Worm (Caenorhabditis elegans) whole organism, L4 larva: ENCODE results near the gene pat-6.

Experiments
- D1046.2 ChIP-seq: fragments of 200-800 bp; sonication (Bioruptor generic); IDR thresholded peaks from 2 replicates; pipeline ENCODE4 v1.3.6; 2022; ENCODE audit warnings: missing genetic modification characterization, missing compliant biosample characterization
- F10B5.3 ChIP-seq: sonication (generic microtip); optimal IDR thresholded peaks from 2 replicates; lab custom pipeline; 2016; ENCODE audit warnings: mild to moderate bottlenecking, missing genetic modification characterization, missing compliant biosample characterization
- F37D6.2 ChIP-seq: sonication (generic microtip); optimal IDR thresholded peaks from 2 replicates; lab custom pipeline; 2016; ENCODE audit warnings: mild to moderate bottlenecking, missing genetic modification characterization, missing compliant biosample characterization
- F49E8.2 ChIP-seq: sonication (generic microtip); optimal IDR thresholded peaks from 2 replicates; lab custom pipeline; 2016; ENCODE audit warnings: missing compliant biosample characterization, mild to moderate bottlenecking, missing genetic modification characterization, borderline replicate concordance
- T26A8.4 ChIP-seq: fragments of 200-800 bp; sonication (Bioruptor generic); IDR thresholded peaks from 2 replicates; pipeline ENCODE4 v1.3.6; 2022; ENCODE audit warnings: missing genetic modification characterization, missing compliant biosample characterization
- Y105C5A.15 ChIP-seq: fragments of 200-800 bp; sonication (Bioruptor generic); IDR thresholded peaks from 2 replicates; pipeline ENCODE4 v1.3.6; 2022; ENCODE audit warnings: missing genetic modification characterization, missing compliant biosample characterization
- Y5F2A.4 ChIP-seq: fragments of 200-800 bp; sonication (Bioruptor generic); optimal IDR thresholded peaks from 2 replicates; lab custom pipeline; 2018; ENCODE audit warnings: mild to moderate bottlenecking, missing genetic modification characterization, missing compliant biosample characterization
- Y75B8A.6 ChIP-seq: fragments of 200-800 bp; sonication (Bioruptor generic); IDR thresholded peaks from 2 replicates; pipeline ENCODE4 v1.3.6; 2022; ENCODE audit warnings: missing genetic modification reagents, missing genetic modification characterization, missing compliant biosample characterization
- ama-1 ChIP-seq: fragments of 150-350 bp; optimal IDR thresholded peaks from 2 replicates; lab custom pipeline; 2014; ENCODE audit warnings: inconsistent platforms, mixed read lengths
- ceh-44 ChIP-seq: fragments of 200-800 bp; sonication (Bioruptor generic); IDR thresholded peaks from 2 replicates; pipeline ENCODE4 v1.3.6; 2022; ENCODE audit warnings: missing genetic modification reagents, missing genetic modification characterization, missing compliant biosample characterization
- cey-2 ChIP-seq: sonication (generic microtip); optimal IDR thresholded peaks from 3 replicates; lab custom pipeline; 2017; ENCODE audit warnings: missing genetic modification characterization, mild to moderate bottlenecking, missing compliant biosample characterization, antibody characterized with exemption, borderline replicate concordance; ENCODE audit not compliant: insufficient read depth
- ctbp-1 ChIP-seq: fragments of 200-800 bp; sonication (Bioruptor generic); IDR thresholded peaks from 2 replicates; pipeline ENCODE4 v1.3.6; 2022; ENCODE audit warnings: missing genetic modification reagents, missing genetic modification characterization, missing compliant biosample characterization
- daf-12 ChIP-seq: fragments of 150-350 bp; optimal IDR thresholded peaks from 2 replicates; lab custom pipeline; 2014; ENCODE audit warnings: missing biosample characterization, missing genetic modification reagents, missing genetic modification characterization
- daf-19 ChIP-seq: fragments of 200-800 bp; sonication (Bioruptor generic); conservative IDR thresholded peaks from 2 replicates; pipeline ENCODE4 v1.3.6; 2022; ENCODE audit warnings: missing genetic modification characterization, missing compliant biosample characterization
- dmd-6 ChIP-seq: fragments of 200-800 bp; sonication (Bioruptor generic); IDR thresholded peaks from 2 replicates; pipeline ENCODE4 v1.3.6; 2022; ENCODE audit warnings: missing genetic modification reagents, missing genetic modification characterization, missing compliant biosample characterization
- dpl-1 ChIP-seq: fragments of 150-350 bp; optimal IDR thresholded peaks from 2 replicates; lab custom pipeline; 2014; ENCODE audit warnings: missing biosample characterization, missing genetic modification reagents, missing genetic modification characterization
- duxl-1 ChIP-seq: sonication (generic microtip); optimal IDR thresholded peaks from 2 replicates; lab custom pipeline; 2016; ENCODE audit warnings: mild to moderate bottlenecking, missing genetic modification characterization, moderate library complexity, missing compliant biosample characterization; ENCODE audit not compliant: poor library complexity
- fos-1 ChIP-seq: fragments of 150-350 bp; optimal IDR thresholded peaks from 2 replicates; lab custom pipeline; 2014; ENCODE audit warnings: missing biosample characterization, missing genetic modification characterization
- hif-1 ChIP-seq, 2 experiments: sonication (generic microtip); optimal IDR thresholded peaks; 2 replicates each; lab custom pipeline; 2016 to 2017; ENCODE audit warnings: missing compliant biosample characterization in 2 of 2, missing genetic modification characterization in 2 of 2, missing genetic modification reagents in 2 of 2, missing genotype in 2 of 2, mild to moderate bottlenecking in 1 of 2
- hlh-11 ChIP-seq: fragments of 200-800 bp; sonication (Bioruptor generic); optimal IDR thresholded peaks from 2 replicates; lab custom pipeline; 2018; ENCODE audit warnings: mild to moderate bottlenecking, missing genetic modification characterization, missing compliant biosample characterization
- jun-1 ChIP-seq: fragments of 150-350 bp; optimal IDR thresholded peaks from 2 replicates; lab custom pipeline; 2014; ENCODE audit warnings: missing biosample characterization, missing genetic modification reagents, missing genetic modification characterization
- lin-13 ChIP-seq: fragments of 150-350 bp; optimal IDR thresholded peaks from 2 replicates; lab custom pipeline; 2014; ENCODE audit warnings: missing biosample characterization, missing genetic modification reagents, missing genetic modification characterization
- lin-29 ChIP-seq: fragments of 200-800 bp; sonication (Bioruptor generic); IDR thresholded peaks from 2 replicates; pipeline ENCODE4 v1.3.6; 2022; ENCODE audit warnings: missing genetic modification reagents, missing genetic modification characterization, missing compliant biosample characterization
- lin-38 ChIP-seq: fragments of 200-800 bp; sonication (Bioruptor generic); IDR thresholded peaks from 2 replicates; pipeline ENCODE4 v1.3.6; 2022; ENCODE audit warnings: missing genetic modification reagents, missing genetic modification characterization, missing compliant biosample characterization
- madf-9 ChIP-seq: fragments of 200-800 bp; sonication (Bioruptor generic); conservative IDR thresholded peaks from 2 replicates; pipeline ENCODE4 v1.3.6; 2022; ENCODE audit warnings: missing genetic modification reagents, missing genetic modification characterization, missing compliant biosample characterization
- mdt-29 ChIP-seq: fragments of 200-800 bp; sonication (Bioruptor generic); IDR thresholded peaks from 2 replicates; pipeline ENCODE4 v1.3.6; 2022; ENCODE audit warnings: missing genetic modification reagents, missing genetic modification characterization, missing compliant biosample characterization
- mxl-2 ChIP-seq: fragments of 200-800 bp; sonication (Bioruptor generic); conservative IDR thresholded peaks from 2 replicates; pipeline ENCODE4 v1.3.6; 2022; ENCODE audit warnings: missing genetic modification reagents, missing genetic modification characterization, missing compliant biosample characterization
- nhr-237 ChIP-seq: sonication (generic microtip); optimal IDR thresholded peaks from 2 replicates; lab custom pipeline; 2017; ENCODE audit warnings: missing biosample characterization, missing genetic modification characterization
- nhr-42 ChIP-seq: fragments of 200-800 bp; sonication (Bioruptor generic); IDR thresholded peaks from 2 replicates; pipeline ENCODE4 v1.3.6; 2022; ENCODE audit warnings: missing genetic modification characterization, missing compliant biosample characterization
- sdz-12 ChIP-seq: fragments of 200-800 bp; sonication (Bioruptor generic); optimal IDR thresholded peaks from 2 replicates; lab custom pipeline; 2018; ENCODE audit warnings: mild to moderate bottlenecking, missing genetic modification characterization, missing compliant biosample characterization
- set-16 ChIP-seq: fragments of 200-800 bp; sonication (Bioruptor generic); IDR thresholded peaks from 2 replicates; pipeline ENCODE4 v1.3.6; 2022; ENCODE audit warnings: missing genetic modification reagents, missing genetic modification characterization, missing compliant biosample characterization
- spr-1 ChIP-seq: sonication (generic microtip); optimal IDR thresholded peaks from 2 replicates; lab custom pipeline; 2016; ENCODE audit warnings: mild to moderate bottlenecking, missing genetic modification characterization, missing compliant biosample characterization
- tag-97 ChIP-seq: fragments of 200-800 bp; sonication (Bioruptor generic); IDR thresholded peaks from 2 replicates; pipeline ENCODE4 v1.3.6; 2022; ENCODE audit warnings: missing genetic modification characterization, missing compliant biosample characterization
- tra-1 ChIP-seq: fragments of 200-800 bp; sonication (Bioruptor generic); IDR thresholded peaks from 2 replicates; pipeline ENCODE4 v1.3.6; 2022; ENCODE audit warnings: missing genetic modification reagents, missing genetic modification characterization, missing compliant biosample characterization
- unc-130 ChIP-seq: sonication (generic microtip); optimal IDR thresholded peaks from 2 replicates; lab custom pipeline; 2016; ENCODE audit warnings: missing genetic modification reagents, missing genetic modification characterization, missing compliant biosample characterization
- unc-39 ChIP-seq: sonication (generic microtip); optimal IDR thresholded peaks from 2 replicates; lab custom pipeline; 2017; ENCODE audit warnings: missing biosample characterization, missing genetic modification characterization
- unc-62 ChIP-seq, 3 experiments: fragments of 150-350 bp in 1 of 3; sonication (generic microtip); optimal IDR thresholded peaks in 2 of 3; peaks in 1 of 3; 1 replicate in 1 of 3; 2 replicates in 2 of 3; lab custom pipeline; 2014 to 2017; ENCODE audit warnings: missing biosample characterization in 3 of 3, missing genetic modification characterization in 3 of 3, missing genetic modification reagents in 3 of 3, missing genotype in 1 of 3
- vab-7 ChIP-seq: fragments of 200-800 bp; sonication (Bioruptor generic); IDR thresholded peaks from 2 replicates; pipeline ENCODE4 v1.3.6; 2022; ENCODE audit warnings: missing genetic modification reagents, missing genetic modification characterization, missing compliant biosample characterization
- zag-1 ChIP-seq: fragments of 150-350 bp; optimal IDR thresholded peaks from 2 replicates; lab custom pipeline; 2014; ENCODE audit warnings: missing biosample characterization, missing genetic modification characterization
- zfp-2 ChIP-seq: sonication (generic microtip); optimal IDR thresholded peaks from 2 replicates; lab custom pipeline; 2016; ENCODE audit warnings: mild to moderate bottlenecking, missing genetic modification characterization, missing compliant biosample characterization
- zip-2 ChIP-seq: fragments of 150-350 bp; optimal IDR thresholded peaks from 2 replicates; lab custom pipeline; 2014; ENCODE audit warnings: missing biosample characterization, missing genetic modification characterization
- ztf-11 ChIP-seq: fragments of 150-350 bp; optimal IDR thresholded peaks from 2 replicates; lab custom pipeline; 2014; ENCODE audit warnings: missing biosample characterization, missing genetic modification characterization

The pat-6 gene

ce11 chrIV:237350-237749, 26.7 kb downstream of the pat-6 start, which contains the start of gene ints-13:
Gene ints-13 (minus strand): TSS chrIV:237450.
- peak; percentile 11; the same call in 1 of the 2 replicates for TF ChIP-seq lin-38 (GFP tag; lab: Robert Waterston, UW)
- no peak for TF ChIP-seq T26A8.4 (GFP tag; lab: Robert Waterston, UW)

DNA sequence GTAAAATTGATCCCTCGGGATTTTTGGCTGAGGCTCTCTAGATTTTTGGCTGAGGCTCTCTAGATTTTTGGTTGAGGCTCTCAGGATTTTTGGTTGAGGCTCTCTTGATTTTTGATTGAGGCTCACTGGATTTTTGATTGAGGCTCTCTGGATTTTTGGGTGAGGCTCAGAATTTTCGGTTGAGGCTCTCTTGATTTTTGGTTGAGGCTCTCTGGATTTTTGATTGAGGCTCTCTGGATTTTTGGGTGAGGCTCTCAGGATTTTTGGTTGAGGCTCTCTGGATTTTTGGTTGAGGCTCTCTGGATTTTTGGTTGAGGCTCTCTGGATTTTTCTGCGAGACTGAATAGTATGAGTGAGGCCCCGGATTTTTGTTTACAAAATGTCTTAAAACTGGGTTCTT, 27.9 kb downstream of the pat-6 start:
- TF ChIP-seq D1046.2 (GFP tag; lab: Robert Waterston, UW) = no peak
- TF ChIP-seq F49E8.2 (tag; lab: Kevin White, UChicago) = no peak
- no peak for TF ChIP-seq set-16
- TF ChIP-seq unc-130 (GFP tag; lab: Kevin White, UChicago) = no peak
- no peak for TF ChIP-seq Y5F2A.4 (GFP tag; lab: Kevin White, UChicago)
- TF ChIP-seq lin-29 (GFP tag; lab: Robert Waterston, UW) = no peak
- no peak for TF ChIP-seq hif-1 (tag; optimal IDR thresholded peaks at IDR 0.05; lab: Kevin White, UChicago)
- TF ChIP-seq dpl-1 (GFP tag; lab: Kevin White, UChicago) = no peak
- no peak for TF ChIP-seq zfp-2 (tag; lab: Kevin White, UChicago)
- no peak for TF ChIP-seq ama-1 (lab: Kevin White, UChicago)
- no peak for TF ChIP-seq Y75B8A.6 (GFP tag; lab: Robert Waterston, UW)
- no peak for TF ChIP-seq ztf-11 (tag; lab: Kevin White, UChicago)
- no peak for TF ChIP-seq nhr-237 (tag; lab: Kevin White, UChicago)
- TF ChIP-seq Y105C5A.15 (GFP tag; lab: Robert Waterston, UW) = no peak
- TF ChIP-seq tag-97 (GFP tag; lab: Robert Waterston, UW) = no peak
- TF ChIP-seq mxl-2 (GFP tag; lab: Robert Waterston, UW) = no peak
- no peak for TF ChIP-seq F37D6.2 (tag; lab: Kevin White, UChicago)
- no peak for TF ChIP-seq zip-2
- no peak for TF ChIP-seq jun-1 (tag; lab: Kevin White, UChicago)

DNA sequence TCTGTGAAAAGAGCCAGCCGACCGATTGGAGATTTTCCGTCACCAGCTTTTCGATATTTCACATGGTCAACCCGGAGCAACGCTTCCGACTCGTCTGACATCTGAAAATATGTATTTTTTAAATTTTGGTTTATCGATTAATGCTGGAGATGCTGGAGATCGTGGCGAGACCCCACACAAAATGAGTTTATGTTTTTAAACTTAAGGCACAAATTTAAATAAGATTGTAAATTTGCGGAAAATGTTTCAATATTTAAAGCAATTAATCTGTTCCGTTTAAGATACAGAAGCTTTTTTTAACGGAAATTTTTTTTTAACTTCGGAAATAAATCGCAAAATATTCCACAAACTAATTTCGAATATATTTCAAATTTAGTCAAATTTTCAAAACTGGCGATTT, 32.4 kb downstream of the pat-6 start, which contains the start of gene gtf-2H1:
Gene gtf-2H1, minus strand, starts transcription at position 101 of the 400 bp plus-strand sequence.
- TF ChIP-seq tra-1 (GFP tag; lab: Robert Waterston, UW) (no peak), daf-19 (GFP tag; lab: Robert Waterston, UW) (no peak), dmd-6 (GFP tag; lab: Robert Waterston, UW) (no peak), set-16 (no peak), mxl-2 (GFP tag; lab: Robert Waterston, UW) (no peak), ctbp-1 (GFP tag; lab: Robert Waterston, UW) (no peak), unc-130 (GFP tag; lab: Kevin White, UChicago) (no peak), cey-2 (tag; lab: Kevin White, UChicago) (no peak), vab-7 (no peak), fos-1 (no peak), duxl-1 (tag; lab: Kevin White, UChicago) (no peak), lin-13 (GFP tag; lab: Kevin White, UChicago) (no peak), unc-62 (GFP tag; optimal IDR thresholded peaks at IDR 0.05 in 1 of 2; lab: Kevin White, UChicago) (no peak), unc-62 (tag; optimal IDR thresholded peaks at IDR 0.05; lab: Kevin White, UChicago) (no peak), zfp-2 (tag; lab: Kevin White, UChicago) (no peak), nhr-42 (GFP tag; lab: Robert Waterston, UW) (no peak)

DNA sequence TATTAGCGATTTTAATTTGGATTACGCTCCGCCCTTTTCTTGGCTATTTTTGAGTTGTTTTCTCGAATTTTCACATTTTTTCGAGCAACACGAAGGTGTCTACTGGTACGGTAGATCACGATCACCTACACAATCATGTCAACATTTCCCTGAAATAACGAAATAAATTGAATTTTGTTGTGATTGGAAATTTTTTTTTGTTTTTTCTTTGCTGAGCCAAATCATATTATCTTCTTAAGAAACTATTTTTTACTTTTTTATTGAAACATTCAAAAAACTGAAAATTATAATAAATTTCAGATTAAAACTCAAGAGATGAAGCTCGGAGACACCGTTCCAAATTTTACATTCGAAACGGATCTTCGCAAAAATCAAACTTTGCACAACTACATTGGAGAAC, 45.8 kb downstream of the pat-6 start, which contains the start of gene prdx-6:
Gene prdx-6, plus strand, starts transcription at position 301 of the 400 bp plus-strand sequence.
- TF ChIP-seq F10B5.3 (tag; lab: Kevin White, UChicago) (no peak), F49E8.2 (tag; lab: Kevin White, UChicago) (no peak), sdz-12 (GFP tag; lab: Kevin White, UChicago) (no peak), unc-39 (no peak), lin-13 (GFP tag; lab: Kevin White, UChicago) (no peak), unc-62 (GFP tag; optimal IDR thresholded peaks at IDR 0.05 in 1 of 2; lab: Kevin White, UChicago) (no peak), unc-62 (tag; optimal IDR thresholded peaks at IDR 0.05; lab: Kevin White, UChicago) (no peak), ztf-11 (tag; lab: Kevin White, UChicago) (no peak), dpl-1 (GFP tag; lab: Kevin White, UChicago) (no peak), daf-12 (tag; lab: Kevin White, UChicago) (no peak), T26A8.4 (GFP tag; lab: Robert Waterston, UW) (no peak), spr-1 (no peak), zag-1 (tag; lab: Kevin White, UChicago) (no peak), ceh-44 (GFP tag; lab: Robert Waterston, UW) (no peak), mdt-29 (GFP tag; lab: Robert Waterston, UW) (no peak), nhr-237 (tag; lab: Kevin White, UChicago) (no peak), hlh-11 (tag; lab: Kevin White, UChicago) (no peak), madf-9 (GFP tag; lab: Robert Waterston, UW) (no peak)
